Worm (Caenorhabditis elegans) whole organism, young adult: Measurements from ENCODE around the gene Y57E12B.10.

Experiments used
- F23B12.7 ChIP-seq: sonication (generic microtip); optimal IDR thresholded peaks from 2 replicates; lab custom pipeline; 2017; ENCODE audit warnings: missing genetic modification characterization, mild to moderate bottlenecking, missing compliant biosample characterization, antibody characterized with exemption, moderate library complexity; ENCODE audit not compliant: insufficient read depth
- F52B5.7 ChIP-seq: sonication (generic microtip); optimal IDR thresholded peaks from 2 replicates; lab custom pipeline; 2016; ENCODE audit warnings: mild to moderate bottlenecking, missing genetic modification characterization, missing compliant biosample characterization
- F57C9.4 ChIP-seq: sonication (generic microtip); optimal IDR thresholded peaks from 2 replicates; lab custom pipeline; 2017; ENCODE audit warnings: mild to moderate bottlenecking, missing genetic modification characterization, missing compliant biosample characterization
- T07F8.4 ChIP-seq: sonication (generic microtip); optimal IDR thresholded peaks from 2 replicates; lab custom pipeline; 2016; ENCODE audit warnings: mild to moderate bottlenecking, missing genetic modification characterization, moderate library complexity, missing compliant biosample characterization
- Y79H2A.3 ChIP-seq: fragments of 200-800 bp; sonication (Bioruptor generic); conservative IDR thresholded peaks from 2 replicates; pipeline ENCODE4 v1.3.6; 2022; ENCODE audit warnings: missing genetic modification reagents, missing genetic modification characterization, missing compliant biosample characterization
- aptf-2 ChIP-seq: fragments of 200-800 bp; sonication (Bioruptor generic); conservative IDR thresholded peaks from 2 replicates; pipeline ENCODE4 v1.3.6; 2022; ENCODE audit warnings: missing genetic modification reagents, missing genetic modification characterization, missing compliant biosample characterization
- aptf-3 ChIP-seq: fragments of 200-800 bp; sonication (Bioruptor generic); IDR thresholded peaks from 2 replicates; pipeline ENCODE4 v1.3.6; 2022; ENCODE audit warnings: missing genetic modification characterization, missing compliant biosample characterization
- bed-2 ChIP-seq: fragments of 200-800 bp; sonication (Bioruptor generic); IDR thresholded peaks from 2 replicates; pipeline ENCODE4 v1.3.6; 2022; ENCODE audit warnings: missing genetic modification reagents, missing genetic modification characterization, missing compliant biosample characterization
- ccch-3 ChIP-seq: fragments of 200-800 bp; sonication (Bioruptor generic); optimal IDR thresholded peaks from 2 replicates; lab custom pipeline; 2018; ENCODE audit warnings: mild to moderate bottlenecking, missing genetic modification characterization, missing compliant biosample characterization
- cebp-1 ChIP-seq, 2 experiments: fragments of 200-800 bp in 1 of 2; sonication (Bioruptor generic) in 1 of 2; sonication (generic microtip) in 1 of 2; IDR thresholded peaks in 1 of 2; optimal IDR thresholded peaks in 1 of 2; 2 replicates each; pipeline versions ENCODE4 v1.3.6 to Lab custom; 2017 to 2022; ENCODE audit warnings: missing compliant biosample characterization in 2 of 2, missing genetic modification characterization in 2 of 2, mild to moderate bottlenecking in 1 of 2, missing genetic modification reagents in 1 of 2, moderate library complexity in 1 of 2
- ceh-27 ChIP-seq: fragments of 200-800 bp; sonication (Bioruptor generic); optimal IDR thresholded peaks from 2 replicates; lab custom pipeline; 2018; ENCODE audit warnings: mild to moderate bottlenecking, missing genetic modification characterization, moderate library complexity, missing compliant biosample characterization
- ceh-40 ChIP-seq: fragments of 200-800 bp; sonication (Bioruptor generic); IDR thresholded peaks from 2 replicates; pipeline ENCODE4 v1.3.6; 2022; ENCODE audit warnings: missing genetic modification characterization, missing compliant biosample characterization
- ceh-58 ChIP-seq: fragments of 200-800 bp; sonication (Bioruptor generic); IDR thresholded peaks from 2 replicates; pipeline ENCODE4 v1.3.6; 2022; ENCODE audit warnings: missing genetic modification characterization, missing compliant biosample characterization
- ceh-91 ChIP-seq: fragments of 200-800 bp; sonication (Bioruptor generic); IDR thresholded peaks from 2 replicates; pipeline ENCODE4 v1.3.6; 2022; ENCODE audit warnings: missing genetic modification reagents, missing genetic modification characterization, missing compliant biosample characterization
- egl-18 ChIP-seq: fragments of 200-800 bp; sonication (Bioruptor generic); IDR thresholded peaks from 2 replicates; pipeline ENCODE4 v1.3.6; 2022; ENCODE audit warnings: missing genetic modification reagents, missing genetic modification characterization, missing compliant biosample characterization
- egrh-3 ChIP-seq: fragments of 200-800 bp; sonication (Bioruptor generic); IDR thresholded peaks from 2 replicates; pipeline ENCODE4 v1.3.6; 2022; ENCODE audit warnings: missing genetic modification reagents, missing genetic modification characterization, missing compliant biosample characterization
- gei-17 ChIP-seq: fragments of 200-800 bp; sonication (Bioruptor generic); optimal IDR thresholded peaks from 2 replicates; lab custom pipeline; 2018; ENCODE audit warnings: mild to moderate bottlenecking, missing genetic modification characterization, missing compliant biosample characterization
- lin-40 ChIP-seq: sonication (generic microtip); optimal IDR thresholded peaks from 2 replicates; lab custom pipeline; 2016; ENCODE audit warnings: missing genetic modification characterization, mild to moderate bottlenecking, missing compliant biosample characterization, missing genotype, missing genetic modification reagents
- madf-3 ChIP-seq: fragments of 200-800 bp; sonication (Bioruptor generic); IDR thresholded peaks from 2 replicates; pipeline ENCODE4 v1.3.6; 2022; ENCODE audit warnings: missing genetic modification reagents, missing genetic modification characterization, missing compliant biosample characterization
- madf-6 ChIP-seq: fragments of 200-800 bp; sonication (Bioruptor generic); IDR thresholded peaks from 2 replicates; pipeline ENCODE4 v1.3.6; 2022; ENCODE audit warnings: missing genetic modification reagents, missing genetic modification characterization, missing compliant biosample characterization
- mel-28 ChIP-seq: sonication (generic microtip); optimal IDR thresholded peaks from 2 replicates; lab custom pipeline; 2016; ENCODE audit warnings: borderline replicate concordance, mild to moderate bottlenecking, missing genetic modification characterization, missing compliant biosample characterization
- nfya-1 ChIP-seq: sonication (generic microtip); optimal IDR thresholded peaks from 2 replicates; lab custom pipeline; 2017; ENCODE audit warnings: antibody characterized with exemption, missing compliant biosample characterization, missing genetic modification characterization, borderline replicate concordance; ENCODE audit not compliant: insufficient read depth
- nfya-2 ChIP-seq: fragments of 200-800 bp; sonication (Bioruptor generic); IDR thresholded peaks from 2 replicates; pipeline ENCODE4 v1.3.6; 2022; ENCODE audit warnings: missing genetic modification reagents, missing genetic modification characterization, missing compliant biosample characterization
- nfyb-1 ChIP-seq: fragments of 200-800 bp; sonication (Bioruptor generic); IDR thresholded peaks from 2 replicates; pipeline ENCODE4 v1.3.6; 2022; ENCODE audit warnings: missing genetic modification reagents, missing genetic modification characterization, missing compliant biosample characterization
- nhr-120 ChIP-seq: fragments of 200-800 bp; sonication (Bioruptor generic); IDR thresholded peaks from 2 replicates; pipeline ENCODE4 v1.3.6; 2022; ENCODE audit warnings: missing genetic modification characterization, missing compliant biosample characterization
- snpc-1.1 ChIP-seq: sonication (generic microtip); optimal IDR thresholded peaks from 2 replicates; lab custom pipeline; 2017; ENCODE audit warnings: missing genetic modification characterization, mild to moderate bottlenecking, missing compliant biosample characterization, antibody characterized with exemption, moderate library complexity, missing genotype, missing genetic modification reagents; ENCODE audit not compliant: insufficient read depth
- tbx-9 ChIP-seq: sonication (generic microtip); optimal IDR thresholded peaks from 2 replicates; lab custom pipeline; 2016; ENCODE audit warnings: borderline replicate concordance, missing genetic modification characterization, inconsistent platforms, missing compliant biosample characterization
- tlf-1 ChIP-seq: fragments of 200-800 bp; sonication (Bioruptor generic); optimal IDR thresholded peaks from 2 replicates; lab custom pipeline; 2018; ENCODE audit warnings: mild to moderate bottlenecking, missing genetic modification characterization, missing compliant biosample characterization
- zfh-2 ChIP-seq: fragments of 200-800 bp; sonication (Bioruptor generic); conservative IDR thresholded peaks from 2 replicates; pipeline ENCODE4 v1.3.6; 2022; ENCODE audit warnings: missing genetic modification reagents, missing genetic modification characterization, missing compliant biosample characterization
- zim-3 ChIP-seq: sonication (generic microtip); optimal IDR thresholded peaks from 2 replicates; lab custom pipeline; 2017; ENCODE audit warnings: mild to moderate bottlenecking, missing genetic modification characterization, moderate library complexity, missing compliant biosample characterization
- ztf-25 ChIP-seq: fragments of 200-800 bp; sonication (Bioruptor generic); IDR thresholded peaks from 2 replicates; pipeline ENCODE4 v1.3.6; 2022; ENCODE audit warnings: missing genetic modification reagents, missing genetic modification characterization, missing compliant biosample characterization
- ztf-28 ChIP-seq: fragments of 200-800 bp; sonication (Bioruptor generic); IDR thresholded peaks from 2 replicates; pipeline ENCODE4 v1.3.6; 2022; ENCODE audit warnings: missing genetic modification reagents, missing genetic modification characterization, missing compliant biosample characterization

The Y57E12B.10 gene

ce11 chrV:6900173-6900638 lies 35.6 kb downstream of the Y57E12B.10 start, which contains the start of gene odc-1:
odc-1 (minus strand) TSS chrV:6900223.
- TF ChIP-seq T07F8.4 (tag; lab: Kevin White, UChicago) (no peak), ceh-58 (GFP tag; lab: Robert Waterston, UW) (no peak), nfyb-1 (GFP tag; lab: Robert Waterston, UW) (no peak), lin-40 (tag; lab: Kevin White, UChicago) (no peak), zfh-2 (GFP tag; lab: Robert Waterston, UW) (no peak), zim-3 (tag; lab: Kevin White, UChicago) (no peak), nfya-2 (GFP tag; lab: Robert Waterston, UW) (no peak), ztf-25 (GFP tag; lab: Robert Waterston, UW) (no peak), egl-18 (GFP tag; lab: Robert Waterston, UW) (no peak), snpc-1.1 (tag; lab: Kevin White, UChicago) (no peak), nfya-1 (tag; lab: Kevin White, UChicago) (no peak), egrh-3 (GFP tag; lab: Robert Waterston, UW) (no peak), nhr-120 (no peak), mel-28 (no peak), tlf-1 (no peak)

ce11 chrV:6896700-6897099 lies 39.1 kb downstream of the Y57E12B.10 start, which contains the start of gene K11C4.1:
K11C4.1 (plus strand) TSS chrV:6897000.
- no peak for TF ChIP-seq ceh-40 (GFP tag; lab: Robert Waterston, UW)
- TF ChIP-seq ztf-28 = no peak
- TF ChIP-seq zim-3 (tag; lab: Kevin White, UChicago) = no peak
- TF ChIP-seq bed-2 = no peak
- TF ChIP-seq tbx-9 = no peak
- no peak for TF ChIP-seq F23B12.7 (tag; lab: Kevin White, UChicago)
- TF ChIP-seq ceh-27 (GFP tag; lab: Kevin White, UChicago) = no peak
- no peak for TF ChIP-seq madf-3 (GFP tag; lab: Robert Waterston, UW)

- TF ChIP-seq F52B5.7 = no peak
- no peak for TF ChIP-seq ccch-3
- no peak for TF ChIP-seq ceh-40 (GFP tag; lab: Robert Waterston, UW)
Observed at ce11 chrV:6894778-6895177, 41.0 kb downstream of the Y57E12B.10 start, which contains the start of gene K11C4.2. K11C4.2 (plus strand) TSS chrV:6895078.

ce11 chrV:6893681-6894080 lies 42.1 kb downstream of the Y57E12B.10 start:
- TF ChIP-seq aptf-3 (GFP tag; lab: Robert Waterston, UW) (0 out of 2 replicates have a peak, but pooled peaks have one; percentile 34), zfh-2 (GFP tag; lab: Robert Waterston, UW) (peak; percentile 50), F57C9.4 (no peak), cebp-1 (GFP tag; IDR thresholded peaks at IDR 0.05; lab: Robert Waterston, UW) (no peak), cebp-1 (tag; optimal IDR thresholded peaks at IDR 0.05; lab: Kevin White, UChicago) (peak; percentile 1), madf-6 (no peak), ceh-91 (GFP tag; lab: Robert Waterston, UW) (no peak), aptf-2 (GFP tag; lab: Robert Waterston, UW) (no peak), Y79H2A.3 (GFP tag; lab: Robert Waterston, UW) (no peak), ztf-28 (no peak), gei-17 (GFP tag; lab: Kevin White, UChicago) (no peak)
